Worm (Caenorhabditis elegans) whole organism, early embryonic: Measurements from ENCODE around the gene sre-28.

Experiments used
- B0310.2 ChIP-seq: sonication (generic microtip); optimal IDR thresholded peaks from 2 replicates; lab custom pipeline; 2016; ENCODE audit warnings: mild to moderate bottlenecking, missing genetic modification characterization, missing compliant biosample characterization
- F13C5.2 ChIP-seq: sonication (generic microtip); optimal IDR thresholded peaks from 2 replicates; lab custom pipeline; 2017; ENCODE audit warnings: mild to moderate bottlenecking, missing genetic modification characterization, inconsistent platforms, missing compliant biosample characterization
- aly-1 ChIP-seq: sonication (generic microtip); optimal IDR thresholded peaks from 2 replicates; lab custom pipeline; 2016; ENCODE audit warnings: missing genetic modification characterization, missing compliant biosample characterization
- ama-1 ChIP-seq: fragments of 150-350 bp; optimal IDR thresholded peaks from 2 replicates; lab custom pipeline; 2014
- ceh-13 ChIP-seq: fragments of 200-800 bp; sonication (Bioruptor generic); optimal IDR thresholded peaks from 2 replicates; lab custom pipeline; 2018; ENCODE audit warnings: mild to moderate bottlenecking, missing genetic modification characterization, missing compliant biosample characterization
- ceh-36 ChIP-seq: sonication (generic microtip); optimal IDR thresholded peaks from 2 replicates; lab custom pipeline; 2016; ENCODE audit warnings: missing genetic modification characterization, inconsistent platforms, missing compliant biosample characterization
- ets-7 ChIP-seq: sonication (generic microtip); optimal IDR thresholded peaks from 2 replicates; lab custom pipeline; 2016; ENCODE audit warnings: missing genotype, missing genetic modification characterization, missing compliant biosample characterization
- flt-1 ChIP-seq: fragments of 200-800 bp; sonication (Bioruptor generic); IDR thresholded peaks from 2 replicates; pipeline ENCODE4 v1.3.6; 2022; ENCODE audit warnings: missing genetic modification characterization, missing compliant biosample characterization
- hmbx-1 ChIP-seq: sonication (generic microtip); optimal IDR thresholded peaks from 2 replicates; lab custom pipeline; 2016; ENCODE audit warnings: mild to moderate bottlenecking, missing genetic modification characterization, missing compliant biosample characterization
- hmg-4 ChIP-seq: fragments of 200-800 bp; sonication (Bioruptor generic); optimal IDR thresholded peaks from 2 replicates; lab custom pipeline; 2018; ENCODE audit warnings: mild to moderate bottlenecking, missing genetic modification characterization, missing compliant biosample characterization
- hnd-1 ChIP-seq: sonication (generic microtip); optimal IDR thresholded peaks from 2 replicates; lab custom pipeline; 2016; ENCODE audit warnings: missing genetic modification characterization, missing compliant biosample characterization
- pes-1 ChIP-seq: fragments of 200-800 bp; sonication (Bioruptor generic); IDR thresholded peaks from 2 replicates; pipeline ENCODE4 v1.3.6; 2022; ENCODE audit warnings: missing genetic modification reagents, missing genetic modification characterization, missing compliant biosample characterization
- scrt-1 ChIP-seq: fragments of 200-800 bp; sonication (Bioruptor generic); IDR thresholded peaks from 2 replicates; pipeline ENCODE4 v1.3.6; 2022; ENCODE audit warnings: missing genetic modification characterization, missing compliant biosample characterization
- sea-1 ChIP-seq: fragments of 200-800 bp; sonication (Bioruptor generic); conservative IDR thresholded peaks from 2 replicates; pipeline ENCODE4 v1.3.6; 2022; ENCODE audit warnings: missing genetic modification characterization, missing compliant biosample characterization
- tbx-11 ChIP-seq: fragments of 200-800 bp; sonication (Bioruptor generic); IDR thresholded peaks from 2 replicates; pipeline ENCODE4 v1.3.6; 2022; ENCODE audit warnings: missing genetic modification characterization, missing compliant biosample characterization
- tbx-37 ChIP-seq: fragments of 200-800 bp; sonication (Bioruptor generic); conservative IDR thresholded peaks from 2 replicates; pipeline ENCODE4 v1.3.6; 2022; ENCODE audit warnings: missing genetic modification reagents, missing genetic modification characterization, missing compliant biosample characterization
- tra-4 ChIP-seq: sonication (generic microtip); optimal IDR thresholded peaks from 2 replicates; lab custom pipeline; 2017; ENCODE audit warnings: missing genetic modification characterization, missing compliant biosample characterization

The sre-28 gene

ce11 chrV:9926240-9926639, 18.0 kb upstream of the sre-28 start, which contains the start of gene C50H2.13:
Gene C50H2.13, plus strand, starts transcription at chrV:9926540.
- TF ChIP-seq scrt-1 (GFP tag; lab: Robert Waterston, UW) (no peak), F13C5.2 (tag; lab: Kevin White, UChicago) (no peak), hmbx-1 (no peak), ama-1 (lab: Kevin White, UChicago) (no peak), sea-1 (GFP tag; lab: Robert Waterston, UW) (no peak), hnd-1 (no peak), tbx-11 (GFP tag; lab: Robert Waterston, UW) (no peak), B0310.2 (tag; lab: Kevin White, UChicago) (no peak), ceh-36 (tag; lab: Kevin White, UChicago) (no peak), pes-1 (GFP tag; lab: Robert Waterston, UW) (no peak), tbx-37 (GFP tag; lab: Robert Waterston, UW) (no peak), tra-4 (tag; lab: Kevin White, UChicago) (no peak), ceh-13 (no peak), flt-1 (GFP tag; lab: Robert Waterston, UW) (no peak), aly-1 (no peak)

- TF ChIP-seq aly-1 = no peak
These were observed 16.8 kb upstream of the sre-28 start for ce11 chrV:9927381-9927780.

- TF ChIP-seq tbx-11 (GFP tag; lab: Robert Waterston, UW) = no peak
- no peak for TF ChIP-seq ama-1 (lab: Kevin White, UChicago)
- TF ChIP-seq hmbx-1 = no peak
- TF ChIP-seq scrt-1 (GFP tag; lab: Robert Waterston, UW) = no peak
- no peak for TF ChIP-seq hnd-1
- no peak for TF ChIP-seq sea-1 (GFP tag; lab: Robert Waterston, UW)
- TF ChIP-seq tra-4 (tag; lab: Kevin White, UChicago) = no peak
- no peak for TF ChIP-seq aly-1
- no peak for TF ChIP-seq ceh-36 (tag; lab: Kevin White, UChicago)
- TF ChIP-seq ets-7 (tag; lab: Kevin White, UChicago) = no peak
- no peak for TF ChIP-seq pes-1 (GFP tag; lab: Robert Waterston, UW)
- TF ChIP-seq ceh-13 = no peak
- TF ChIP-seq F13C5.2 (tag; lab: Kevin White, UChicago) = no peak
These were observed 16.2 kb upstream of the sre-28 start for ce11 chrV:9927954-9928353.

ce11 chrV:9930612-9931065, 13.6 kb upstream of the sre-28 start, which contains the start of the genes rmh-2 and suds-3:
Gene rmh-2, minus strand, starts transcription at chrV:9930775.
Gene suds-3, plus strand, starts transcription at chrV:9931015.
- TF ChIP-seq ceh-13 (no peak), hmg-4 (GFP tag; lab: Kevin White, UChicago) (peak; percentile 7), B0310.2 (tag; lab: Kevin White, UChicago) (no peak), ceh-36 (tag; lab: Kevin White, UChicago) (no peak)

ce11 chrV:9937435-9937834, 6.8 kb upstream of the sre-28 start, which contains the start of gene srj-33:
Gene srj-33, minus strand, starts transcription at chrV:9937535.
- no peak for TF ChIP-seq pes-1 (GFP tag; lab: Robert Waterston, UW)
- no peak for TF ChIP-seq ama-1 (lab: Kevin White, UChicago)
- TF ChIP-seq ceh-13 = no peak
- TF ChIP-seq ets-7 (tag; lab: Kevin White, UChicago) = no peak
- TF ChIP-seq F13C5.2 (tag; lab: Kevin White, UChicago) = no peak
- no peak for TF ChIP-seq tra-4 (tag; lab: Kevin White, UChicago)
- no peak for TF ChIP-seq tbx-11 (GFP tag; lab: Robert Waterston, UW)
- TF ChIP-seq hmbx-1 = no peak
- TF ChIP-seq hmg-4 (GFP tag; lab: Kevin White, UChicago) = no peak
- no peak for TF ChIP-seq ceh-36 (tag; lab: Kevin White, UChicago)
- no peak for TF ChIP-seq flt-1 (GFP tag; lab: Robert Waterston, UW)
- no peak for TF ChIP-seq scrt-1 (GFP tag; lab: Robert Waterston, UW)
- no peak for TF ChIP-seq B0310.2 (tag; lab: Kevin White, UChicago)
- TF ChIP-seq tbx-37 (GFP tag; lab: Robert Waterston, UW) = no peak

- TF ChIP-seq ets-7 (tag; lab: Kevin White, UChicago) = no peak
- no peak for TF ChIP-seq ceh-36 (tag; lab: Kevin White, UChicago)
- TF ChIP-seq tbx-37 (GFP tag; lab: Robert Waterston, UW) = no peak
- TF ChIP-seq scrt-1 (GFP tag; lab: Robert Waterston, UW) = no peak
- no peak for TF ChIP-seq pes-1 (GFP tag; lab: Robert Waterston, UW)
- no peak for TF ChIP-seq flt-1 (GFP tag; lab: Robert Waterston, UW)
- TF ChIP-seq B0310.2 (tag; lab: Kevin White, UChicago) = no peak
- no peak for TF ChIP-seq hmg-4 (GFP tag; lab: Kevin White, UChicago)
- no peak for TF ChIP-seq ama-1 (lab: Kevin White, UChicago)
- TF ChIP-seq hnd-1 = no peak
- no peak for TF ChIP-seq aly-1
- TF ChIP-seq F13C5.2 (tag; lab: Kevin White, UChicago) = no peak
- no peak for TF ChIP-seq sea-1 (GFP tag; lab: Robert Waterston, UW)
- TF ChIP-seq tbx-11 (GFP tag; lab: Robert Waterston, UW) = no peak
These were observed 1.2 kb upstream of the sre-28 start, which contains the start of gene fipr-12 for ce11 chrV:9943039-9943438. Gene fipr-12, plus strand, starts transcription at chrV:9943339.

- TF ChIP-seq aly-1 (no peak), tbx-37 (GFP tag; lab: Robert Waterston, UW) (no peak), hmg-4 (GFP tag; lab: Kevin White, UChicago) (no peak), pes-1 (GFP tag; lab: Robert Waterston, UW) (no peak), hmbx-1 (no peak), sea-1 (GFP tag; lab: Robert Waterston, UW) (no peak), tbx-11 (GFP tag; lab: Robert Waterston, UW) (no peak), B0310.2 (tag; lab: Kevin White, UChicago) (no peak), F13C5.2 (tag; lab: Kevin White, UChicago) (no peak), ceh-36 (tag; lab: Kevin White, UChicago) (no peak)
These were observed 4.6 kb downstream of the sre-28 start, which contains the start of gene nlp-58 for ce11 chrV:9948840-9949239. Gene nlp-58, minus strand, starts transcription at chrV:9948940.
